Fruit fly (Drosophila melanogaster) whole organism, embryonic: ENCODE results near the gene CG32074.
A peak's percentile ranks its signal among the peaks of the same experiment; 100 is the strongest.

Experiments
- CG10209 ChIP-seq: fragments of 200-800 bp; sonication (Bioruptor generic); optimal IDR thresholded peaks from 3 replicates; lab custom pipeline; 2017; ENCODE audit warnings: missing biosample characterization, mild to moderate bottlenecking, missing genetic modification characterization, missing genetic modification reagents
- CG10267 ChIP-seq: fragments of 200-800 bp; sonication (Bioruptor generic); optimal IDR thresholded peaks from 2 replicates; lab custom pipeline; 2018; ENCODE audit warnings: missing biosample characterization, mild to moderate bottlenecking, missing genetic modification characterization, moderate library complexity
- CG10366 ChIP-seq: fragments of 200-800 bp; sonication (Bioruptor generic); IDR thresholded peaks from 2 replicates; pipeline ENCODE4 v1.3.6; 2022; ENCODE audit warnings: missing biosample characterization, missing genetic modification characterization
- CG10654 ChIP-seq: fragments of 200-800 bp; sonication (Bioruptor generic); optimal IDR thresholded peaks from 2 replicates; lab custom pipeline; 2016; ENCODE audit warnings: missing biosample characterization, missing genetic modification characterization
- CG11560 ChIP-seq: fragments of 200-800 bp; sonication (Bioruptor generic); IDR thresholded peaks from 3 replicates; pipeline ENCODE4 v1.3.6; 2022; ENCODE audit warnings: missing biosample characterization, missing genetic modification characterization
- CG11696 ChIP-seq: fragments of 200-800 bp; sonication (Bioruptor generic); IDR thresholded peaks from 2 replicates; pipeline ENCODE4 v1.3.6; 2022; ENCODE audit warnings: missing biosample characterization, missing genetic modification characterization
- CG16815 ChIP-seq: fragments of 200-800 bp; sonication (Bioruptor generic); optimal IDR thresholded peaks from 3 replicates; lab custom pipeline; 2017; ENCODE audit warnings: missing biosample characterization, mild to moderate bottlenecking, missing genetic modification characterization
- CG17385 ChIP-seq: fragments of 200-800 bp; sonication (Bioruptor generic); optimal IDR thresholded peaks from 3 replicates; lab custom pipeline; 2018; ENCODE audit warnings: missing biosample characterization, mild to moderate bottlenecking, missing genetic modification characterization
- CG18476 ChIP-seq: fragments of 200-800 bp; sonication (Bioruptor generic); optimal IDR thresholded peaks from 2 replicates; lab custom pipeline; 2016; ENCODE audit warnings: missing biosample characterization, mild to moderate bottlenecking, missing genetic modification characterization
- CG18619 ChIP-seq: fragments of 200-800 bp; sonication (Bioruptor generic); optimal IDR thresholded peaks from 3 replicates; lab custom pipeline; 2017; ENCODE audit warnings: missing biosample characterization, mild to moderate bottlenecking, missing genetic modification characterization
- CG2120 ChIP-seq: fragments of 200-800 bp; sonication (Bioruptor generic); optimal IDR thresholded peaks from 3 replicates; lab custom pipeline; 2016; ENCODE audit warnings: missing biosample characterization, missing genetic modification characterization
- CG2712 ChIP-seq: fragments of 200-800 bp; optimal IDR thresholded peaks from 3 replicates; lab custom pipeline; 2019; ENCODE audit warnings: missing biosample characterization, mild to moderate bottlenecking, missing genetic modification characterization, moderate library complexity
- CG34422 ChIP-seq: fragments of 200-800 bp; sonication (Bioruptor generic); IDR thresholded peaks from 3 replicates; pipeline ENCODE4 v1.3.6; 2022; ENCODE audit warnings: missing biosample characterization, missing genetic modification characterization
- CG4404 ChIP-seq: fragments of 200-800 bp; sonication (Bioruptor generic); IDR thresholded peaks from 2 replicates; pipeline ENCODE4 v1.3.6; 2022; ENCODE audit warnings: missing biosample characterization, missing genetic modification characterization
- CG4424 ChIP-seq: fragments of 200-800 bp; sonication (Bioruptor generic); optimal IDR thresholded peaks from 3 replicates; lab custom pipeline; 2016; ENCODE audit warnings: missing biosample characterization, missing genetic modification characterization
- CG5245 ChIP-seq: fragments of 200-800 bp; sonication (Bioruptor generic); optimal IDR thresholded peaks from 3 replicates; lab custom pipeline; 2016; ENCODE audit warnings: missing biosample characterization, missing genetic modification characterization
- CG6175 ChIP-seq: fragments of 200-800 bp; sonication (Bioruptor generic); IDR thresholded peaks from 3 replicates; pipeline ENCODE4 v1.3.6; 2022; ENCODE audit warnings: missing biosample characterization, missing genetic modification characterization
- CG7271 ChIP-seq: fragments of 200-800 bp; sonication (Bioruptor generic); optimal IDR thresholded peaks from 2 replicates; lab custom pipeline; 2018; ENCODE audit warnings: missing biosample characterization, mild to moderate bottlenecking, missing genetic modification characterization, moderate library complexity
- CG8359 ChIP-seq: fragments of 200-800 bp; sonication (Bioruptor generic); optimal IDR thresholded peaks from 2 replicates; lab custom pipeline; 2017; ENCODE audit warnings: missing biosample characterization, mild to moderate bottlenecking, missing genetic modification characterization, borderline replicate concordance
- Hmr ChIP-seq: fragments of 200-800 bp; sonication (Bioruptor generic); optimal IDR thresholded peaks from 3 replicates; lab custom pipeline; 2017; ENCODE audit warnings: mild to moderate bottlenecking, missing biosample characterization, missing genetic modification reagents, missing genetic modification characterization
- Hr3 ChIP-seq: fragments of 200-800 bp; sonication (Bioruptor generic); optimal IDR thresholded peaks from 3 replicates; lab custom pipeline; 2016; ENCODE audit warnings: missing biosample characterization, missing genetic modification characterization
- Lim3 ChIP-seq: fragments of 200-800 bp; sonication (Bioruptor generic); IDR thresholded peaks from 2 replicates; pipeline ENCODE4 v1.3.6; 2022; ENCODE audit warnings: missing biosample characterization, missing genetic modification characterization
- Lpt ChIP-seq: fragments of >200 bp; optimal IDR thresholded peaks from 2 replicates; lab custom pipeline; 2018; ENCODE audit warnings: missing biosample characterization, missing genetic modification characterization
- Scr ChIP-seq: fragments of 200-800 bp; sonication (Bioruptor generic); IDR thresholded peaks from 2 replicates; pipeline ENCODE4 v1.3.6; 2022; ENCODE audit warnings: missing biosample characterization, missing genetic modification characterization; ENCODE audit not compliant: partially characterized antibody
- Sry-β ChIP-seq: fragments of 200-800 bp; sonication (Bioruptor generic); optimal IDR thresholded peaks from 2 replicates; lab custom pipeline; 2018; ENCODE audit warnings: missing biosample characterization, mild to moderate bottlenecking, missing genetic modification characterization, moderate library complexity
- Usf ChIP-seq: fragments of 200-800 bp; sonication (Bioruptor generic); optimal IDR thresholded peaks from 2 replicates; lab custom pipeline; 2017; ENCODE audit warnings: missing genotype, missing biosample characterization, missing genetic modification characterization
- al ChIP-seq: fragments of 200-800 bp; sonication (Bioruptor generic); IDR thresholded peaks from 2 replicates; pipeline ENCODE4 v1.3.6; 2022; ENCODE audit warnings: missing biosample characterization, missing genetic modification characterization
- amos ChIP-seq: fragments of 200-800 bp; sonication (Bioruptor generic); IDR thresholded peaks from 2 replicates; pipeline ENCODE4 v1.3.6; 2022; ENCODE audit warnings: missing biosample characterization, missing genetic modification characterization; ENCODE audit not compliant: partially characterized antibody
- bcd ChIP-seq: fragments of 200-800 bp; sonication (Bioruptor generic); optimal IDR thresholded peaks from 2 replicates; lab custom pipeline; 2017; ENCODE audit warnings: missing biosample characterization, mild to moderate bottlenecking, missing genetic modification characterization
- chif ChIP-seq, 2 experiments: fragments of 200-800 bp; sonication (Bioruptor generic); optimal IDR thresholded peaks; 3 replicates each; lab custom pipeline; 2016; ENCODE audit warnings: missing biosample characterization in 2 of 2, missing genetic modification characterization in 2 of 2
- croc ChIP-seq: fragments of 200-800 bp; sonication (Bioruptor generic); conservative IDR thresholded peaks from 3 replicates; pipeline ENCODE4 v1.3.6; 2022; ENCODE audit warnings: missing biosample characterization, missing genetic modification characterization
- dan ChIP-seq: fragments of 200-800 bp; sonication (Bioruptor generic); IDR thresholded peaks from 2 replicates; pipeline ENCODE4 v1.3.6; 2022; ENCODE audit warnings: missing biosample characterization, missing genetic modification characterization
- disco-r ChIP-seq: fragments of 200-800 bp; sonication (Bioruptor generic); optimal IDR thresholded peaks from 2 replicates; lab custom pipeline; 2016; ENCODE audit warnings: missing biosample characterization, missing genetic modification characterization
- dmrt11E ChIP-seq: fragments of 200-800 bp; sonication (Bioruptor generic); optimal IDR thresholded peaks from 3 replicates; lab custom pipeline; 2018; ENCODE audit warnings: missing biosample characterization, mild to moderate bottlenecking, missing genetic modification characterization, moderate library complexity
- dysf ChIP-seq: fragments of 200-800 bp; sonication (Bioruptor generic); IDR thresholded peaks from 3 replicates; pipeline ENCODE4 v1.3.6; 2022; ENCODE audit warnings: missing biosample characterization, missing genetic modification characterization
- en ChIP-seq: fragments of 200-800 bp; sonication (Bioruptor generic); optimal IDR thresholded peaks from 2 replicates; lab custom pipeline; 2016; ENCODE audit warnings: missing biosample characterization, missing genetic modification characterization
- fd102C ChIP-seq: fragments of 200-800 bp; sonication (Bioruptor generic); optimal IDR thresholded peaks from 2 replicates; lab custom pipeline; 2018; ENCODE audit warnings: missing biosample characterization, mild to moderate bottlenecking, missing genetic modification characterization, moderate library complexity
- gce ChIP-seq: fragments of 200-800 bp; sonication (Bioruptor generic); IDR thresholded peaks from 3 replicates; pipeline ENCODE4 v1.3.6; 2022; ENCODE audit warnings: missing biosample characterization, missing genetic modification characterization
- gcm ChIP-seq: fragments of 200-800 bp; sonication (Bioruptor generic); optimal IDR thresholded peaks from 2 replicates; lab custom pipeline; 2019; ENCODE audit warnings: missing biosample characterization, mild to moderate bottlenecking, missing genetic modification characterization, moderate library complexity
- gcm2 ChIP-seq: fragments of 200-800 bp; sonication (Bioruptor generic); optimal IDR thresholded peaks from 2 replicates; lab custom pipeline; 2016; ENCODE audit warnings: missing biosample characterization, missing genetic modification characterization
- grau ChIP-seq: fragments of 200-800 bp; optimal IDR thresholded peaks from 3 replicates; lab custom pipeline; 2019; ENCODE audit warnings: missing biosample characterization, mild to moderate bottlenecking, missing genetic modification characterization, moderate library complexity
- kni ChIP-seq: fragments of 200-800 bp; sonication (Bioruptor generic); optimal IDR thresholded peaks from 3 replicates; lab custom pipeline; 2017; ENCODE audit warnings: mild to moderate bottlenecking, missing biosample characterization, missing genetic modification reagents, missing genetic modification characterization
- nerfin-1 ChIP-seq: fragments of 200-800 bp; sonication (Bioruptor generic); optimal IDR thresholded peaks from 3 replicates; lab custom pipeline; 2019; ENCODE audit warnings: missing biosample characterization, mild to moderate bottlenecking, missing genetic modification characterization, moderate library complexity
- nmo ChIP-seq: fragments of 200-800 bp; sonication (Bioruptor generic); optimal IDR thresholded peaks from 2 replicates; lab custom pipeline; 2018; ENCODE audit warnings: missing biosample characterization, mild to moderate bottlenecking, missing genetic modification characterization, moderate library complexity
- phol ChIP-seq: fragments of 200-800 bp; sonication (Bioruptor generic); optimal IDR thresholded peaks from 3 replicates; lab custom pipeline; 2018; ENCODE audit warnings: missing biosample characterization, mild to moderate bottlenecking, missing genetic modification characterization, moderate library complexity
- pros ChIP-seq: fragments of 200-800 bp; sonication (Bioruptor generic); optimal IDR thresholded peaks from 3 replicates; lab custom pipeline; 2019; ENCODE audit warnings: missing biosample characterization, mild to moderate bottlenecking, missing genetic modification characterization, moderate library complexity
- wek ChIP-seq: fragments of 200-800 bp; sonication (Bioruptor generic); optimal IDR thresholded peaks from 3 replicates; lab custom pipeline; 2018; ENCODE audit warnings: missing biosample characterization, mild to moderate bottlenecking, missing genetic modification characterization, moderate library complexity
- yki ChIP-seq: fragments of >200 bp; optimal IDR thresholded peaks from 3 replicates; lab custom pipeline; 2018
- zf30C ChIP-seq: fragments of 200-800 bp; sonication (Bioruptor generic); optimal IDR thresholded peaks from 3 replicates; lab custom pipeline; 2018; ENCODE audit warnings: missing biosample characterization, mild to moderate bottlenecking, missing genetic modification characterization

Gene CG32074

DNA sequence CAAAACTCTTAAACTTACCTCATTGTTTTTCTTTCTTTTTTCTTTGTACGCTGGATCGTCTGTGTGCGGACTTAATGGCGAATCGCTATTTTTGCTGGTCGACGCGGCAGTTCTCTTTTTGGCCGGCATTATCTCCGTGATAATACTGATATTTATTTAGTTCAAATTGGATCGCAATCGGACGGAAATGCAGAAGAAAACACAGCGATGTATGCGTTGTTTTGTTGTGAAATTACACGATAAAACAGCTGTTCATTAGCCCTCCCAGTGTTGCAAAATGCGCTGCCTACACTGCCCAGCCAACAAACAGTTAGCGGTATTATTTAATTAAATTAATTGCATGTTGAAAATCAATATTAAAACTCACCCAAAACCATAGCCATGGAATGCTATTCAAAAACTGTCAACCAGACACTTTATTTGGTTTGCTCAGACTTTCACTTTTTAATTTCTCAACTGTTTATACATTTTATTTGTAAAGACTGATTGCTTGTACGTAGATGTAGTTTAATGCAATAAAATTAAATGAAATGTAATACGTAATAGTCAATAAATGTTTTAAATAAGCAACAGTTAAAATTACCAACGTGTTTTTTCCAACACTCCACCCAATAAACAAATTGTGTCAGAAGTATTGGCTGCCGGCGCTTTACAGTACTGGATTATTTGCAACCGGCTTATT is 34.0 kb downstream of the CG32074 start, which contains the start of the genes Irbp18 and APP-BP1 (continued):
- peak; percentile 96 for TF ChIP-seq CG10209 (GFP tag; lab: Kevin White, UChicago)
- TF ChIP-seq Hmr (GFP tag; lab: Kevin White, UChicago) = peak; percentile 96
- TF ChIP-seq yki (lab: Kevin White, UChicago) = no peak
- TF ChIP-seq grau = peak; percentile 91
- peak; percentile 95 for TF ChIP-seq CG18619 (GFP tag; lab: Kevin White, UChicago)
- peak; percentile 93 for TF ChIP-seq CG10654
- TF ChIP-seq CG16815 (GFP tag; lab: Kevin White, UChicago) = peak; percentile 93
- TF ChIP-seq wek (GFP tag; lab: Kevin White, UChicago) = peak; percentile 70
- TF ChIP-seq CG11696 (GFP tag; lab: Robert Waterston, UW) = peak; percentile 65
- TF ChIP-seq Hr3 = peak; percentile 95
- TF ChIP-seq gce (GFP tag; lab: Robert Waterston, UW) = peak; percentile 71; the same call in 2 of the 3 replicates
- peak; percentile 87 for TF ChIP-seq CG34422 (GFP tag; lab: Robert Waterston, UW)
- TF ChIP-seq gcm2 (GFP tag; lab: Kevin White, UChicago) = peak; percentile 86
- TF ChIP-seq fd102C (GFP tag; lab: Kevin White, UChicago) = peak; percentile 76
- TF ChIP-seq Lpt (GFP tag; lab: Kevin White, UChicago) = no peak
- TF ChIP-seq CG6175 (GFP tag; lab: Robert Waterston, UW) = peak; percentile 61; the same call in 1 of the 3 replicates
- peak; percentile 47; the same call in 1 of the 2 replicates for TF ChIP-seq Lim3 (GFP tag; lab: Robert Waterston, UW)
- TF ChIP-seq CG8359 (GFP tag; lab: Kevin White, UChicago) = peak; percentile 74
- TF ChIP-seq CG7271 (tag; lab: Kevin White, UChicago) = peak; percentile 55
- TF ChIP-seq kni (GFP tag; lab: Kevin White, UChicago) = peak; percentile 78
- peak; percentile 91 for TF ChIP-seq CG17385 (GFP tag; lab: Kevin White, UChicago)
- TF ChIP-seq al (GFP tag; lab: Robert Waterston, UW) = peak; percentile 89
- peak; percentile 72 for TF ChIP-seq croc
- peak; percentile 73 for TF ChIP-seq CG4404 (GFP tag; lab: Robert Waterston, UW)
- no peak for TF ChIP-seq dan (GFP tag; lab: Robert Waterston, UW)
- peak; percentile 86 for TF ChIP-seq dmrt11E
- TF ChIP-seq dysf (GFP tag; lab: Robert Waterston, UW) = peak; percentile 88
- peak; percentile 89 for TF ChIP-seq gcm (GFP tag; lab: Kevin White, UChicago)
- TF ChIP-seq disco-r (GFP tag; lab: Kevin White, UChicago) = peak; percentile 93
- peak; percentile 96 for TF ChIP-seq nmo (GFP tag; lab: Kevin White, UChicago)
- TF ChIP-seq phol (tag; lab: Kevin White, UChicago) = peak; percentile 93
- peak; percentile 96 for TF ChIP-seq CG18476 (GFP tag; lab: Kevin White, UChicago)
- peak; percentile 86 for TF ChIP-seq Usf (GFP tag; lab: Kevin White, UChicago)
- peak; percentile 87 for TF ChIP-seq nerfin-1 (tag; lab: Kevin White, UChicago)
- TF ChIP-seq CG5245 = peak; percentile 87
- peak; percentile 37 for TF ChIP-seq Sry-β (GFP tag; lab: Kevin White, UChicago)
- TF ChIP-seq CG2120 = peak; percentile 97
- TF ChIP-seq CG10366 (GFP tag; lab: Robert Waterston, UW) = peak; percentile 84
- no peak for TF ChIP-seq pros (GFP tag; lab: Kevin White, UChicago)
- TF ChIP-seq CG10267 (tag; lab: Kevin White, UChicago) = peak; percentile 98
- TF ChIP-seq CG11560 = peak; percentile 59; the same call in 1 of the 3 replicates
- TF ChIP-seq en (GFP tag; lab: Kevin White, UChicago) = peak; percentile 83
- peak; percentile 95 for TF ChIP-seq bcd
- peak; percentile 93 for TF ChIP-seq CG2712 (tag; lab: Kevin White, UChicago)
- TF ChIP-seq Scr (GFP tag; lab: Robert Waterston, UW) = no peak
- peak; percentile 96 for TF ChIP-seq CG4424 (GFP tag; lab: Kevin White, UChicago)
- TF ChIP-seq amos (GFP tag; lab: Robert Waterston, UW) = no peak; the same call in 1 of the 2 replicates
- TF ChIP-seq chif (GFP tag; optimal IDR thresholded peaks at IDR 0.05; lab: Kevin White, UChicago) = peak; percentile 84 to 95
- peak; percentile 25 for TF ChIP-seq zf30C (GFP tag; lab: Kevin White, UChicago)
